Worm (Caenorhabditis elegans) whole organism, late embryonic: ENCODE measurements around the gene R13H9.6.

Experiments used
- ceh-14 ChIP-seq: sonication (generic microtip); optimal IDR thresholded peaks from 2 replicates; lab custom pipeline; 2016; ENCODE audit warnings: missing genotype, missing genetic modification characterization, missing compliant biosample characterization
- elt-4 ChIP-seq: sonication (generic microtip); optimal IDR thresholded peaks from 2 replicates; lab custom pipeline; 2016; ENCODE audit warnings: missing genetic modification characterization, missing compliant biosample characterization
- lim-6 ChIP-seq: sonication (generic microtip); optimal IDR thresholded peaks from 2 replicates; lab custom pipeline; 2016; ENCODE audit warnings: missing genetic modification characterization, missing compliant biosample characterization
- nfya-1 ChIP-seq: sonication (generic microtip); optimal IDR thresholded peaks from 2 replicates; lab custom pipeline; 2017; ENCODE audit warnings: missing genetic modification characterization, mild to moderate bottlenecking, missing compliant biosample characterization, antibody characterized with exemption, moderate library complexity
- pqm-1 ChIP-seq: sonication (generic microtip); optimal IDR thresholded peaks from 2 replicates; lab custom pipeline; 2016; ENCODE audit warnings: missing genetic modification characterization, missing compliant biosample characterization
- unc-42 ChIP-seq: sonication (generic microtip); optimal IDR thresholded peaks from 2 replicates; lab custom pipeline; 2016; ENCODE audit warnings: missing genotype, missing genetic modification characterization, missing compliant biosample characterization
- unc-86 ChIP-seq: sonication (generic microtip); optimal IDR thresholded peaks from 2 replicates; lab custom pipeline; 2016; ENCODE audit warnings: missing genetic modification characterization, missing compliant biosample characterization

- TF ChIP-seq ceh-14 (tag; lab: Kevin White, UChicago): no peak
- no peak for TF ChIP-seq unc-86 (tag; lab: Kevin White, UChicago)
- TF ChIP-seq unc-42: no peak
- TF ChIP-seq elt-4: no peak
- TF ChIP-seq pqm-1 (tag; lab: Kevin White, UChicago): no peak
- TF ChIP-seq lim-6 (tag; lab: Kevin White, UChicago): no peak
- no peak for TF ChIP-seq nfya-1 (tag; lab: Kevin White, UChicago)
Measured at ce11 chrIV:5083832-5084231, 15.4 kb upstream of the R13H9.6 start.
